Fruit fly (Drosophila melanogaster) whole organism, prepupa: ENCODE data around the gene spz3.

Source experiments
- CG15336 ChIP-seq: fragments of 200-800 bp; sonication (Bioruptor generic); IDR thresholded peaks from 2 replicates; pipeline ENCODE4 v1.3.6; 2022; ENCODE audit warnings: missing biosample characterization, missing genetic modification characterization
- CG8119 ChIP-seq: fragments of 200-800 bp; sonication (Bioruptor generic); IDR thresholded peaks from 3 replicates; pipeline ENCODE4 v1.3.6; 2022; ENCODE audit warnings: missing biosample characterization, missing genetic modification characterization
- CG8632 ChIP-seq: fragments of 200-800 bp; sonication (Bioruptor generic); optimal IDR thresholded peaks from 3 replicates; lab custom pipeline; 2016; ENCODE audit warnings: missing biosample characterization, missing genetic modification characterization
- Lpt ChIP-seq: fragments of 200-800 bp; sonication (Bioruptor generic); optimal IDR thresholded peaks from 3 replicates; lab custom pipeline; 2016; ENCODE audit warnings: missing biosample characterization, missing genetic modification characterization
- Sox102F ChIP-seq: fragments of 200-800 bp; sonication (Bioruptor generic); optimal IDR thresholded peaks from 2 replicates; lab custom pipeline; 2016; ENCODE audit warnings: missing biosample characterization, mild to moderate bottlenecking, missing genetic modification characterization
- achi ChIP-seq: fragments of 200-800 bp; sonication (Bioruptor generic); optimal IDR thresholded peaks from 3 replicates; lab custom pipeline; 2016; ENCODE audit warnings: missing biosample characterization, missing genetic modification characterization
- fd59A ChIP-seq: fragments of 200-800 bp; sonication (Bioruptor generic); optimal IDR thresholded peaks from 2 replicates; lab custom pipeline; 2017; ENCODE audit warnings: missing biosample characterization, mild to moderate bottlenecking, missing genetic modification characterization, missing genetic modification reagents

dm6 chr2L:7827045-7828004 is 52.0 kb downstream of the spz3 start, which contains the start of the genes Rack1 and mts:
- TF ChIP-seq CG8119 (peak; percentile 34; the same call in 1 of the 3 replicates), achi (GFP tag; lab: Kevin White, UChicago) (peak; percentile 100), CG15336 (GFP tag; lab: Robert Waterston, UW) (no peak), Sox102F (GFP tag; lab: Kevin White, UChicago) (peak; percentile 78), CG8632 (GFP tag; lab: Kevin White, UChicago) (peak; percentile 65), Lpt (GFP tag; lab: Kevin White, UChicago) (no peak), fd59A (no peak)
